Fruit fly (Drosophila melanogaster): ENCODE results near the gene twr.

- no peak for TF ChIP-seq Hr4 (GFP tag; optimal IDR thresholded peaks at IDR 0.05)
- TF ChIP-seq CG16779 (tag; optimal IDR thresholded peaks at IDR 0.05): no peak
- no peak for TF ChIP-seq Eip93F (GFP tag; optimal IDR thresholded peaks at IDR 0.05)
- TF ChIP-seq CG3032 (tag; optimal IDR thresholded peaks at IDR 0.05): no peak
- TF ChIP-seq acj6 (GFP tag; optimal IDR thresholded peaks at IDR 0.05): no peak
- TF ChIP-seq Hr39 (GFP tag; optimal IDR thresholded peaks at IDR 0.05): no peak
These were observed 34.0 kb downstream of the twr start, which contains the start of gene Ccp84Ae for dm6 chr3R:6691658-6692057.

Measured in whole organism, prepupa.